Fruit fly (Drosophila melanogaster) whole organism, prepupa: ENCODE results near the gene CG31683.

Experiments
- Blimp-1 ChIP-seq: fragments of 200-800 bp; sonication (Bioruptor generic); optimal IDR thresholded peaks from 3 replicates; lab custom pipeline; 2017; ENCODE audit warnings: missing biosample characterization, missing genetic modification characterization, mild to moderate bottlenecking, moderate library complexity, missing genetic modification reagents
- CG10631 ChIP-seq: fragments of 200-800 bp; sonication (Bioruptor generic); optimal IDR thresholded peaks from 2 replicates; lab custom pipeline; 2016; ENCODE audit warnings: missing biosample characterization, missing genetic modification characterization
- CG10669 ChIP-seq: fragments of 200-800 bp; sonication (Bioruptor generic); optimal IDR thresholded peaks from 3 replicates; lab custom pipeline; 2018; ENCODE audit warnings: missing biosample characterization, mild to moderate bottlenecking, missing genetic modification characterization, moderate library complexity
- CG11294 ChIP-seq: fragments of 200-800 bp; sonication (Bioruptor generic); IDR thresholded peaks from 2 replicates; pipeline ENCODE4 v1.3.6; 2022; ENCODE audit warnings: missing biosample characterization, missing genetic modification characterization
- CG11762 ChIP-seq: fragments of 200-800 bp; sonication (Bioruptor generic); optimal IDR thresholded peaks from 3 replicates; lab custom pipeline; 2016; ENCODE audit warnings: missing biosample characterization, missing genetic modification characterization; ENCODE audit not compliant: insufficient read depth
- CG3032 ChIP-seq: fragments of 200-800 bp; optimal IDR thresholded peaks from 2 replicates; lab custom pipeline; 2019; ENCODE audit warnings: missing biosample characterization, mild to moderate bottlenecking, missing genetic modification characterization, moderate library complexity
- CG31627 ChIP-seq: fragments of 200-800 bp; sonication (Bioruptor generic); optimal IDR thresholded peaks from 3 replicates; lab custom pipeline; 2016; ENCODE audit warnings: missing biosample characterization, missing genetic modification characterization
- CG32006 ChIP-seq: fragments of 200-800 bp; sonication (Bioruptor generic); optimal IDR thresholded peaks from 3 replicates; lab custom pipeline; 2017; ENCODE audit warnings: missing biosample characterization, mild to moderate bottlenecking, missing genetic modification characterization
- CG34406 ChIP-seq: fragments of 200-800 bp; sonication (Bioruptor generic); optimal IDR thresholded peaks from 3 replicates; lab custom pipeline; 2016; ENCODE audit warnings: missing biosample characterization, missing genetic modification characterization
- CG3919 ChIP-seq: fragments of 200-800 bp; sonication (Bioruptor generic); optimal IDR thresholded peaks from 3 replicates; lab custom pipeline; 2016; ENCODE audit warnings: missing biosample characterization, missing genetic modification characterization
- CG4318 ChIP-seq: fragments of 200-800 bp; sonication (Bioruptor generic); optimal IDR thresholded peaks from 3 replicates; lab custom pipeline; 2017; ENCODE audit warnings: missing biosample characterization, mild to moderate bottlenecking, missing genetic modification characterization
- CG6163 ChIP-seq: fragments of 200-800 bp; sonication (Bioruptor generic); IDR thresholded peaks from 3 replicates; pipeline ENCODE4 v1.3.6; 2022; ENCODE audit warnings: missing biosample characterization, missing genetic modification characterization
- CG6792 ChIP-seq: fragments of 200-800 bp; sonication (Bioruptor generic); optimal IDR thresholded peaks from 3 replicates; lab custom pipeline; 2016; ENCODE audit warnings: missing biosample characterization, missing genetic modification characterization
- CG6854 ChIP-seq: fragments of 200-800 bp; sonication (Bioruptor generic); optimal IDR thresholded peaks from 2 replicates; lab custom pipeline; 2017; ENCODE audit warnings: missing biosample characterization, mild to moderate bottlenecking, missing genetic modification characterization
- CG7368 ChIP-seq: fragments of 200-800 bp; sonication (Bioruptor generic); optimal IDR thresholded peaks from 3 replicates; lab custom pipeline; 2016; ENCODE audit warnings: missing biosample characterization, missing genetic modification characterization
- Eip75B ChIP-seq: fragments of 200-800 bp; sonication (Bioruptor generic); optimal IDR thresholded peaks from 3 replicates; lab custom pipeline; 2016; ENCODE audit warnings: missing biosample characterization, missing genetic modification characterization
- Eip78C ChIP-seq: fragments of 200-800 bp; sonication (Bioruptor generic); peaks from one replicate; lab custom pipeline; 2016; ENCODE audit warnings: missing biosample characterization, missing genetic modification characterization
- Eip93F ChIP-seq: fragments of 200-800 bp; sonication (Bioruptor generic); optimal IDR thresholded peaks from 2 replicates; lab custom pipeline; 2016; ENCODE audit warnings: missing biosample characterization, mild to moderate bottlenecking, missing genetic modification characterization
- Ets96B ChIP-seq: fragments of 200-800 bp; optimal IDR thresholded peaks from 2 replicates; lab custom pipeline; 2019; ENCODE audit warnings: missing biosample characterization, mild to moderate bottlenecking, missing genetic modification characterization, moderate library complexity
- Hr4 ChIP-seq: fragments of 200-800 bp; sonication (Bioruptor generic); optimal IDR thresholded peaks from 3 replicates; lab custom pipeline; 2016; ENCODE audit warnings: missing biosample characterization, missing genetic modification characterization
- Lpt ChIP-seq: fragments of 200-800 bp; sonication (Bioruptor generic); optimal IDR thresholded peaks from 3 replicates; lab custom pipeline; 2016; ENCODE audit warnings: missing biosample characterization, missing genetic modification characterization
- Met ChIP-seq: fragments of 200-800 bp; sonication (Bioruptor generic); optimal IDR thresholded peaks from 3 replicates; lab custom pipeline; 2016; ENCODE audit warnings: missing biosample characterization, missing genetic modification characterization
- OdsH ChIP-seq: fragments of 200-800 bp; sonication (Bioruptor generic); optimal IDR thresholded peaks from 3 replicates; lab custom pipeline; 2016; ENCODE audit warnings: missing biosample characterization, missing genetic modification characterization
- Smox ChIP-seq: fragments of 200-800 bp; sonication (Bioruptor generic); optimal IDR thresholded peaks from 3 replicates; lab custom pipeline; 2016; ENCODE audit warnings: missing biosample characterization, missing genetic modification characterization
- Sox102F ChIP-seq: fragments of 200-800 bp; sonication (Bioruptor generic); optimal IDR thresholded peaks from 2 replicates; lab custom pipeline; 2016; ENCODE audit warnings: missing biosample characterization, mild to moderate bottlenecking, missing genetic modification characterization
- acj6 ChIP-seq: fragments of 200-800 bp; sonication (Bioruptor generic); optimal IDR thresholded peaks from 3 replicates; lab custom pipeline; 2016; ENCODE audit warnings: missing biosample characterization, missing genetic modification characterization
- dac ChIP-seq: fragments of 200-800 bp; sonication (Bioruptor generic); optimal IDR thresholded peaks from 2 replicates; lab custom pipeline; 2017; ENCODE audit warnings: missing biosample characterization, mild to moderate bottlenecking, missing genetic modification characterization
- eg ChIP-seq: fragments of 200-800 bp; sonication (Bioruptor generic); IDR thresholded peaks from 3 replicates; pipeline ENCODE4 v1.3.6; 2022; ENCODE audit warnings: missing biosample characterization, missing genetic modification characterization
- esn ChIP-seq: fragments of 200-800 bp; sonication (Bioruptor generic); optimal IDR thresholded peaks from 2 replicates; lab custom pipeline; 2016; ENCODE audit warnings: missing biosample characterization, mild to moderate bottlenecking, missing genetic modification characterization, moderate library complexity
- fd59A ChIP-seq: fragments of 200-800 bp; sonication (Bioruptor generic); optimal IDR thresholded peaks from 2 replicates; lab custom pipeline; 2017; ENCODE audit warnings: missing biosample characterization, mild to moderate bottlenecking, missing genetic modification characterization, missing genetic modification reagents
- fkh ChIP-seq: fragments of 200-800 bp; sonication (Bioruptor generic); optimal IDR thresholded peaks from 3 replicates; lab custom pipeline; 2017; ENCODE audit warnings: missing biosample characterization, mild to moderate bottlenecking, missing genetic modification characterization, moderate library complexity
- lz ChIP-seq: fragments of 200-800 bp; sonication (Bioruptor generic); optimal IDR thresholded peaks from 3 replicates; lab custom pipeline; 2016; ENCODE audit warnings: missing biosample characterization, missing genetic modification characterization
- net ChIP-seq: fragments of 200-800 bp; sonication (Bioruptor generic); optimal IDR thresholded peaks from 3 replicates; lab custom pipeline; 2016; ENCODE audit warnings: missing biosample characterization, missing genetic modification characterization
- pdm3 ChIP-seq: fragments of 200-800 bp; sonication (Bioruptor generic); optimal IDR thresholded peaks from 3 replicates; lab custom pipeline; 2016; ENCODE audit warnings: missing biosample characterization, missing genetic modification characterization
- salr ChIP-seq, 2 experiments: fragments of 200-800 bp; sonication (Bioruptor generic); optimal IDR thresholded peaks; 3 replicates each; lab custom pipeline; 2016 to 2018; ENCODE audit warnings: missing biosample characterization in 2 of 2, missing genetic modification characterization in 2 of 2, mild to moderate bottlenecking in 1 of 2
- spab ChIP-seq: fragments of 200-800 bp; sonication (Bioruptor generic); optimal IDR thresholded peaks from 2 replicates; lab custom pipeline; 2017; ENCODE audit warnings: missing biosample characterization, mild to moderate bottlenecking, missing genetic modification characterization, missing genetic modification reagents
- ss ChIP-seq, 2 experiments: fragments of 200-800 bp; sonication (Bioruptor generic); optimal IDR thresholded peaks; 2 replicates in 1 of 2; 3 replicates in 1 of 2; lab custom pipeline; 2017 to 2018; ENCODE audit warnings: mild to moderate bottlenecking in 2 of 2, missing biosample characterization in 2 of 2, missing genetic modification characterization in 2 of 2, moderate library complexity in 1 of 2
- svp ChIP-seq: fragments of 200-800 bp; sonication (Bioruptor generic); peaks from one replicate; lab custom pipeline; 2016; ENCODE audit warnings: missing biosample characterization, missing genetic modification characterization
- topi ChIP-seq: fragments of 200-800 bp; sonication (Bioruptor generic); optimal IDR thresholded peaks from 3 replicates; lab custom pipeline; 2016; ENCODE audit warnings: missing biosample characterization, missing genetic modification characterization
- vri ChIP-seq: fragments of 200-800 bp; sonication (Bioruptor generic); optimal IDR thresholded peaks from 3 replicates; lab custom pipeline; 2016; ENCODE audit warnings: missing biosample characterization, mild to moderate bottlenecking, missing genetic modification characterization

CG31683 gene

dm6 chr2L:20435199-20435598, 14.6 kb downstream of the CG31683 start:
- no peak for TF ChIP-seq vri
- peak; percentile 82 for TF ChIP-seq Eip78C
- TF ChIP-seq esn: peak; percentile 57
- TF ChIP-seq net (GFP tag; lab: Kevin White, UChicago): peak; percentile 9
- no peak for TF ChIP-seq CG10669 (GFP tag; lab: Kevin White, UChicago)
- TF ChIP-seq Blimp-1: no peak
- TF ChIP-seq CG34406 (GFP tag; lab: Kevin White, UChicago): no peak
- no peak for TF ChIP-seq CG3032 (tag; lab: Kevin White, UChicago)
- TF ChIP-seq pdm3: peak; percentile 34
- no peak for TF ChIP-seq Sox102F (GFP tag; lab: Kevin White, UChicago)
- peak; percentile 23 for TF ChIP-seq acj6 (GFP tag; lab: Kevin White, UChicago)
- TF ChIP-seq svp (GFP tag; lab: Kevin White, UChicago): peak; percentile 64
- no peak for TF ChIP-seq CG3919 (GFP tag; lab: Kevin White, UChicago)
- no peak for TF ChIP-seq CG11762
- no peak for TF ChIP-seq Eip93F (GFP tag; lab: Kevin White, UChicago)
- no peak for TF ChIP-seq Ets96B
- TF ChIP-seq OdsH: peak; percentile 20
- peak; percentile 10 for TF ChIP-seq topi
- no peak for TF ChIP-seq Lpt (GFP tag; lab: Kevin White, UChicago)
- no peak for TF ChIP-seq CG31627 (GFP tag; lab: Kevin White, UChicago)
- peak in 1 of 2 experiments; percentile 56 for TF ChIP-seq salr (GFP tag; optimal IDR thresholded peaks at IDR 0.05; lab: Kevin White, UChicago)
- TF ChIP-seq CG7368 (GFP tag; lab: Kevin White, UChicago): no peak
- peak; percentile 31 for TF ChIP-seq fd59A (GFP tag; lab: Kevin White, UChicago)
- TF ChIP-seq CG11294 (GFP tag; lab: Robert Waterston, UW): no peak
- peak; percentile 27 for TF ChIP-seq lz
- TF ChIP-seq fkh (GFP tag; lab: Kevin White, UChicago): no peak
- TF ChIP-seq CG4318 (GFP tag; lab: Kevin White, UChicago): peak; percentile 1
- TF ChIP-seq CG32006 (GFP tag; lab: Kevin White, UChicago): peak; percentile 66
- TF ChIP-seq CG6792 (GFP tag; lab: Kevin White, UChicago): no peak
- peak; percentile 46 for TF ChIP-seq Met (GFP tag; lab: Kevin White, UChicago)
- peak; percentile 17 for TF ChIP-seq Smox (GFP tag; lab: Kevin White, UChicago)
- TF ChIP-seq spab (GFP tag; lab: Kevin White, UChicago): no peak
- peak; percentile 51 for TF ChIP-seq Hr4 (GFP tag; lab: Kevin White, UChicago)
- no peak for TF ChIP-seq CG6854 (GFP tag; lab: Kevin White, UChicago)
- TF ChIP-seq Eip75B (GFP tag; lab: Kevin White, UChicago): no peak
- peak; percentile 19 for TF ChIP-seq CG10631 (GFP tag; lab: Kevin White, UChicago)
- TF ChIP-seq ss (GFP tag; optimal IDR thresholded peaks at IDR 0.05; lab: Kevin White, UChicago): no peak
- TF ChIP-seq dac: no peak

dm6 chr2L:20434779-20435178, 15.0 kb downstream of the CG31683 start:
- TF ChIP-seq fkh (GFP tag; lab: Kevin White, UChicago) (peak; percentile 14), eg (peak; percentile 21; the same call in 1 of the 3 replicates), ss (GFP tag; optimal IDR thresholded peaks at IDR 0.05; lab: Kevin White, UChicago) (peak in 1 of 2 experiments; percentile 49), CG3032 (tag; lab: Kevin White, UChicago) (no peak), CG6163 (GFP tag; lab: Robert Waterston, UW) (0 out of 3 replicates have a peak, but pooled peaks have one; percentile 27), CG34406 (GFP tag; lab: Kevin White, UChicago) (no peak)
